Worm (Caenorhabditis elegans): ENCODE measurements around the gene srxa-9.
"Not testable (repeated sequence)": the region's sequence is repeated elsewhere in the genome, so short reads cannot be mapped to it uniquely, and the experiment has no call there.

The srxa-9 gene

DNA sequence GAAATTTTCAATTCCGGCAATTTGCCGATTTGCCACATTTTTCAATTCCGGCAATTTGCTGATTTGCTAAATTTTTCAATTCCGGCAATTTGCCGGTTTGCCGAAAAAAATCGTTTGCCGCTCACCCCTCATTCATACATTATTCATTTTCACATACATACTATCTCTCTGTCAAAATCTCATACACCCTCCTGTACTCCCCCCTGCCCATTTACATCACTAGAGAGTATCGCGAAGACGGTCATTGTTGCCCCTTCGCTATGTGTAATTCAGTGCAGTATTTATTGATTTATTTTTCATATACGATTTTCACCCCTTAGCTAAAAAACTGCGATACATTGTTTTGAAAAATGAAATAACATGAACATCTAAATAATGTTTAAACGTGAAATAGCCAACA is 10.4 kb upstream of the srxa-9 start (continued):
- TF ChIP-seq F10E7.11 (tag; optimal IDR thresholded peaks at IDR 0.05) (no peak), rcor-1 (GFP tag; IDR thresholded peaks at IDR 0.05) (peak; percentile 26; the same call in 1 of the 2 replicates), atf-7 (tag; optimal IDR thresholded peaks at IDR 0.05) (peak; percentile 8), mcd-1 (GFP tag; IDR thresholded peaks at IDR 0.05) (peak; percentile 41; the same call in 1 of the 2 replicates), madf-10 (tag; optimal IDR thresholded peaks at IDR 0.05) (peak; percentile 40), lir-1 (GFP tag; conservative IDR thresholded peaks at IDR 0.05) (no peak), ceh-40 (GFP tag; IDR thresholded peaks at IDR 0.05) (no peak), ceh-100 (GFP tag; IDR thresholded peaks at IDR 0.05) (no peak), nhr-80 (tag; optimal IDR thresholded peaks at IDR 0.05) (peak; percentile 47), lin-40 (tag; optimal IDR thresholded peaks at IDR 0.05) (peak; percentile 92), K11D2.4 (GFP tag; IDR thresholded peaks at IDR 0.05) (peak; percentile 77), Y56A3A.18 (GFP tag; IDR thresholded peaks at IDR 0.05) (peak; percentile 72), C17E4.6 (GFP tag; IDR thresholded peaks at IDR 0.05) (no peak), gei-17 (GFP tag; optimal IDR thresholded peaks at IDR 0.05) (peak; percentile 93), hmg-20 (GFP tag; IDR thresholded peaks at IDR 0.05) (no peak), lin-35 (GFP tag; optimal IDR thresholded peaks at IDR 0.05) (peak in 1 of 3 experiments; percentile 72), tlf-1 (GFP tag; optimal IDR thresholded peaks at IDR 0.05) (no peak), hmg-1.2 (GFP tag; IDR thresholded peaks at IDR 0.05) (peak; percentile 56), mxl-1 (tag; optimal IDR thresholded peaks at IDR 0.05) (no peak), lin-54 (GFP tag; optimal IDR thresholded peaks at IDR 0.05) (peak; percentile 32), dox-1 (GFP tag; IDR thresholded peaks at IDR 0.05) (peak; percentile 78), K12H6.12 (tag; optimal IDR thresholded peaks at IDR 0.05) (peak; percentile 6), cebp-1 (GFP tag; IDR thresholded peaks at IDR 0.05) (no peak), cebp-1 (tag; optimal IDR thresholded peaks at IDR 0.05) (peak; percentile 66)

DNA sequence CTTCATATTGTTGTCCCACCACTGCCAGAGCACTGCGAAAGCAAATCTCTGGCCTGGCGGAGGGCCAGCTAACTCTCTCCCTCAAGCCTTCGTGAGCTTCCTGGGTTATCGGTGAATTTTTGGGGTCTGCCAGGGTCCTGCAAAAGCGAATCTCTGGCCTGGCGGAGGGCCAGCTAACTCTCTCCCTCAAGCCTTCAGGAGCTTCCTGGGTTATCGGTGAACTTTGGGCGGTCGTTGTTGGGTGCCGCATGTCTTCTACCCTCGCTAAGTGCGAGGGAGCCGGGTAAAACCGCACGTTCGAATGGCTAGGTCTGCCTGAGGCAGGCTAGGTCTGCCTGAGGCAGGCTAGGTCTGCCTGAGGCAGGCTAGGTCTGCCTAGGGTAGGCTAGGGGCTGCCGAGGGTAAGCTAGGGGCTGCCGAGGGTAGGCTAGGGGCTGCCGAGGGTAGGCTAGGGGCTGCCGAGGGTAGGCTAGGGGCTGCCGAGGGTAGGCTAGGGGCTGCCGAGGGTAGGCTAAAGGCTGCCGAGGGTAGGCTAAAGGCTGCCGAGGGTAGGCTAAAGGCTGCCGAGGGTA is 8.3 kb upstream of the srxa-9 start:
- peak; percentile 43 for TF ChIP-seq mcd-1 (GFP tag; IDR thresholded peaks at IDR 0.05)
- TF ChIP-seq zfh-2 (GFP tag; conservative IDR thresholded peaks at IDR 0.05), result peak; percentile 85
- peak; percentile 49; the same call in 1 of the 2 replicates for TF ChIP-seq dox-1 (GFP tag; IDR thresholded peaks at IDR 0.05)
- TF ChIP-seq ztf-25 (GFP tag; IDR thresholded peaks at IDR 0.05), result 0 out of 2 replicates have a peak, but pooled peaks have one; percentile 37
- TF ChIP-seq lin-26 (GFP tag; IDR thresholded peaks at IDR 0.05), result peak; percentile 50; the same call in 1 of the 2 replicates
- 0 out of 2 replicates have a peak, but pooled peaks have one; percentile 7 for TF ChIP-seq madf-6 (GFP tag; IDR thresholded peaks at IDR 0.05)
- peak; percentile 95 for TF ChIP-seq egrh-3 (GFP tag; IDR thresholded peaks at IDR 0.05)
- peak; percentile 38; the same call in 1 of the 2 replicates for TF ChIP-seq cebp-1 (GFP tag; IDR thresholded peaks at IDR 0.05)
- TF ChIP-seq cebp-1 (tag; optimal IDR thresholded peaks at IDR 0.05), result not testable (repeated sequence)
- peak; percentile 59; the same call in 1 of the 2 replicates for TF ChIP-seq attf-6 (GFP tag; IDR thresholded peaks at IDR 0.05)
- TF ChIP-seq bed-2 (GFP tag; IDR thresholded peaks at IDR 0.05), result 0 out of 2 replicates have a peak, but pooled peaks have one; percentile 18

- TF ChIP-seq B0261.1 (tag; optimal IDR thresholded peaks at IDR 0.05), result no peak
- TF ChIP-seq F55B11.4 (tag; optimal IDR thresholded peaks at IDR 0.05; ENCODE audit: borderline replicate concordance, insufficient read depth), result no peak
- TF ChIP-seq F33H1.4 (GFP tag; IDR thresholded peaks at IDR 0.05), result no peak
- no peak for TF ChIP-seq efl-1 (GFP tag; optimal IDR thresholded peaks at IDR 0.05)
- TF ChIP-seq nhr-120 (GFP tag; IDR thresholded peaks at IDR 0.05), result no peak
- TF ChIP-seq ceh-58 (GFP tag; IDR thresholded peaks at IDR 0.05), result no peak
- no peak for TF ChIP-seq tbp1 (GFP tag; optimal IDR thresholded peaks at IDR 0.05)
- TF ChIP-seq die-1 (tag; optimal IDR thresholded peaks at IDR 0.05), result no peak
- no peak for TF ChIP-seq F57C9.4 (tag; optimal IDR thresholded peaks at IDR 0.05)
- TF ChIP-seq rpc-1 (optimal IDR thresholded peaks at IDR 0.05), result no peak
- TF ChIP-seq rpc-1 (tag; optimal IDR thresholded peaks at IDR 0.05), result no peak
- no peak for TF ChIP-seq ztf-28 (GFP tag; IDR thresholded peaks at IDR 0.05)
- TF ChIP-seq let-607 (tag; optimal IDR thresholded peaks at IDR 0.05), result no peak
- no peak for TF ChIP-seq B0019.2 (GFP tag; conservative IDR thresholded peaks at IDR 0.05)
- no peak for TF ChIP-seq F49E8.2 (tag; optimal IDR thresholded peaks at IDR 0.05; ENCODE audit: insufficient read depth)
Measured at ce11 chrX:15740526-15740925, 6.3 kb upstream of the srxa-9 start, which contains the start of gene srg-64. Gene srg-64, minus strand, starts transcription at chrX:15740626.

Measured in whole organism, young adult.